Fruit fly (Drosophila melanogaster) whole organism, pupa: Measurements from ENCODE around the gene mAChR-C.

Experiments
- CG10348 ChIP-seq: fragments of 200-800 bp; sonication (Bioruptor generic); IDR thresholded peaks from 2 replicates; pipeline ENCODE4 v1.3.6; 2022; ENCODE audit warnings: missing biosample characterization, missing genetic modification characterization
- CG12605 ChIP-seq: fragments of 200-800 bp; sonication (Bioruptor generic); IDR thresholded peaks from 2 replicates; pipeline ENCODE4 v1.3.6; 2022; ENCODE audit warnings: missing biosample characterization, missing genetic modification characterization
- CG13204 ChIP-seq: fragments of 200-800 bp; sonication (Bioruptor generic); optimal IDR thresholded peaks from 2 replicates; lab custom pipeline; 2018; ENCODE audit warnings: missing biosample characterization, mild to moderate bottlenecking, missing genetic modification characterization, moderate library complexity
- CG14655 ChIP-seq: fragments of 200-800 bp; sonication (Bioruptor generic); optimal IDR thresholded peaks from 3 replicates; lab custom pipeline; 2017; ENCODE audit warnings: mild to moderate bottlenecking, missing biosample characterization, missing genetic modification reagents, missing genetic modification characterization
- CG15710 ChIP-seq: fragments of 200-800 bp; sonication (Bioruptor generic); optimal IDR thresholded peaks from 2 replicates; lab custom pipeline; 2018; ENCODE audit warnings: missing biosample characterization, mild to moderate bottlenecking, missing genetic modification characterization, moderate library complexity
- CG17806 ChIP-seq: fragments of 200-800 bp; sonication (Bioruptor generic); optimal IDR thresholded peaks from 2 replicates; lab custom pipeline; 2018; ENCODE audit warnings: missing biosample characterization, mild to moderate bottlenecking, missing genetic modification characterization, moderate library complexity
- CG32121 ChIP-seq: fragments of 200-800 bp; sonication (Bioruptor generic); IDR thresholded peaks from 2 replicates; pipeline ENCODE4 v1.3.6; 2022; ENCODE audit warnings: missing biosample characterization, missing genetic modification characterization
- CG34367 ChIP-seq: fragments of 200-800 bp; sonication (Bioruptor generic); optimal IDR thresholded peaks from 2 replicates; lab custom pipeline; 2018; ENCODE audit warnings: missing biosample characterization, mild to moderate bottlenecking, missing genetic modification characterization
- CG4496 ChIP-seq: fragments of 200-800 bp; sonication (Bioruptor generic); IDR thresholded peaks from 3 replicates; pipeline ENCODE4 v1.3.6; 2022; ENCODE audit warnings: missing biosample characterization, missing genetic modification characterization
- CG8159 ChIP-seq: fragments of 200-800 bp; sonication (Bioruptor generic); optimal IDR thresholded peaks from 3 replicates; lab custom pipeline; 2018; ENCODE audit warnings: missing biosample characterization, mild to moderate bottlenecking, missing genetic modification characterization, moderate library complexity
- CG8301 ChIP-seq: fragments of 200-800 bp; sonication (Bioruptor generic); optimal IDR thresholded peaks from 2 replicates; lab custom pipeline; 2018; ENCODE audit warnings: missing biosample characterization, mild to moderate bottlenecking, missing genetic modification characterization
- CG9948 ChIP-seq: fragments of 200-800 bp; sonication (Bioruptor generic); optimal IDR thresholded peaks from 2 replicates; lab custom pipeline; 2018; ENCODE audit warnings: missing biosample characterization, mild to moderate bottlenecking, missing genetic modification characterization, moderate library complexity
- D1 ChIP-seq: fragments of 200-800 bp; sonication (Bioruptor generic); optimal IDR thresholded peaks from 2 replicates; lab custom pipeline; 2018; ENCODE audit warnings: missing biosample characterization, mild to moderate bottlenecking, missing genetic modification characterization, moderate library complexity
- EcR ChIP-seq: fragments of 200-800 bp; sonication (Bioruptor generic); optimal IDR thresholded peaks from 3 replicates; lab custom pipeline; 2019; ENCODE audit warnings: missing biosample characterization, missing genetic modification characterization, mild to moderate bottlenecking, moderate library complexity, missing genetic modification reagents
- Ets98B ChIP-seq: fragments of 200-800 bp; sonication (Bioruptor generic); IDR thresholded peaks from 2 replicates; pipeline ENCODE4 v1.3.6; 2022; ENCODE audit warnings: missing biosample characterization, missing genetic modification characterization
- Pif1A ChIP-seq: fragments of 200-800 bp; sonication (Bioruptor generic); optimal IDR thresholded peaks from 3 replicates; lab custom pipeline; 2016; ENCODE audit warnings: missing biosample characterization, missing genetic modification characterization
- Pif1B ChIP-seq: fragments of 200-800 bp; sonication (Bioruptor generic); optimal IDR thresholded peaks from 3 replicates; lab custom pipeline; 2016; ENCODE audit warnings: missing biosample characterization, missing genetic modification characterization
- Snoo ChIP-seq: fragments of 200-800 bp; sonication (Bioruptor generic); optimal IDR thresholded peaks from 3 replicates; lab custom pipeline; 2017; ENCODE audit warnings: missing biosample characterization, mild to moderate bottlenecking, missing genetic modification characterization, inconsistent platforms
- fd96Ca ChIP-seq: fragments of 200-800 bp; sonication (Bioruptor generic); IDR thresholded peaks from 3 replicates; pipeline ENCODE4 v1.3.6; 2022; ENCODE audit warnings: missing biosample characterization, missing genetic modification characterization
- gl ChIP-seq: fragments of 200-800 bp; sonication (Bioruptor generic); optimal IDR thresholded peaks from 2 replicates; lab custom pipeline; 2018; ENCODE audit warnings: missing biosample characterization, mild to moderate bottlenecking, missing genetic modification characterization
- rn ChIP-seq: fragments of 200-800 bp; sonication (Bioruptor generic); IDR thresholded peaks from 2 replicates; pipeline ENCODE4 v1.3.6; 2022; ENCODE audit warnings: missing biosample characterization, missing genetic modification characterization

Gene mAChR-C

dm6 chrX:6865039-6865438 is 32.6 kb upstream of the mAChR-C start:
- TF ChIP-seq CG9948 (tag; lab: Kevin White, UChicago) (no peak), CG15710 (tag; lab: Kevin White, UChicago) (no peak), gl (tag; lab: Kevin White, UChicago) (no peak), CG32121 (GFP tag; lab: Robert Waterston, UW) (no peak), CG14655 (GFP tag; lab: Kevin White, UChicago) (no peak), D1 (tag; lab: Kevin White, UChicago) (no peak), CG8301 (no peak), fd96Ca (GFP tag; lab: Robert Waterston, UW) (no peak), CG10348 (GFP tag; lab: Robert Waterston, UW) (no peak), CG34367 (no peak)

dm6 chrX:6863289-6863938 is 30.9 kb upstream of the mAChR-C start, which contains the start of gene CG43736:
TSS of gene CG43736 (plus strand) at chrX:6863888.
- TF ChIP-seq CG12605, result peak; percentile 77; the same call in 1 of the 2 replicates
- TF ChIP-seq CG32121 (GFP tag; lab: Robert Waterston, UW), result peak; percentile 91
- TF ChIP-seq CG13204, result peak; percentile 83
- no peak for TF ChIP-seq fd96Ca (GFP tag; lab: Robert Waterston, UW)
- TF ChIP-seq CG34367, result peak; percentile 95
- TF ChIP-seq Ets98B (GFP tag; lab: Robert Waterston, UW), result peak; percentile 79
- TF ChIP-seq CG17806 (tag; lab: Kevin White, UChicago), result peak; percentile 96
- TF ChIP-seq rn (GFP tag; lab: Robert Waterston, UW), result peak; percentile 89
- TF ChIP-seq CG9948 (tag; lab: Kevin White, UChicago), result peak; percentile 99
- peak; percentile 98 for TF ChIP-seq CG8301
- peak; percentile 91 for TF ChIP-seq D1 (tag; lab: Kevin White, UChicago)
- TF ChIP-seq CG14655 (GFP tag; lab: Kevin White, UChicago), result peak; percentile 99
- peak; percentile 92 for TF ChIP-seq CG4496 (GFP tag; lab: Robert Waterston, UW)
- TF ChIP-seq Pif1B (GFP tag; lab: Kevin White, UChicago), result peak; percentile 90
- TF ChIP-seq Pif1A, result peak; percentile 93
- TF ChIP-seq gl (tag; lab: Kevin White, UChicago), result peak; percentile 85
- peak; percentile 97 for TF ChIP-seq CG8159
- TF ChIP-seq Snoo, result peak; percentile 89
- TF ChIP-seq EcR, result no peak
- peak; percentile 86 for TF ChIP-seq CG10348 (GFP tag; lab: Robert Waterston, UW)
- TF ChIP-seq CG15710 (tag; lab: Kevin White, UChicago), result peak; percentile 96
- TF ChIP-seq, all 21 proteins: peak for 19

- TF ChIP-seq Snoo (no peak), CG14655 (GFP tag; lab: Kevin White, UChicago) (no peak), fd96Ca (GFP tag; lab: Robert Waterston, UW) (peak; percentile 68; the same call in 2 of the 3 replicates), EcR (peak; percentile 50), Ets98B (GFP tag; lab: Robert Waterston, UW) (no peak), gl (tag; lab: Kevin White, UChicago) (no peak), CG17806 (tag; lab: Kevin White, UChicago) (no peak), CG8159 (no peak), CG9948 (tag; lab: Kevin White, UChicago) (no peak), D1 (tag; lab: Kevin White, UChicago) (no peak), CG13204 (no peak)
- TF ChIP-seq, all 21 proteins: peak for 2
Observed at dm6 chrX:6862521-6863288, 30.2 kb upstream of the mAChR-C start.

dm6 chrX:6861523-6862077 is 29.1 kb upstream of the mAChR-C start:
- TF ChIP-seq Ets98B (GFP tag; lab: Robert Waterston, UW), result peak; percentile 86
- TF ChIP-seq fd96Ca (GFP tag; lab: Robert Waterston, UW), result peak; percentile 93
- TF ChIP-seq EcR, result peak; percentile 76
- peak; percentile 81 for TF ChIP-seq CG8159
- TF ChIP-seq CG34367, result peak; percentile 47
- TF ChIP-seq Pif1A, result peak; percentile 78
- TF ChIP-seq CG13204, result peak; percentile 94
- TF ChIP-seq CG9948 (tag; lab: Kevin White, UChicago), result peak; percentile 67
- TF ChIP-seq Snoo, result peak; percentile 69
- peak; percentile 79 for TF ChIP-seq CG8301
- no peak for TF ChIP-seq D1 (tag; lab: Kevin White, UChicago)
- TF ChIP-seq CG15710 (tag; lab: Kevin White, UChicago), result peak; percentile 79
- TF ChIP-seq CG14655 (GFP tag; lab: Kevin White, UChicago), result peak; percentile 87
- peak; percentile 85 for TF ChIP-seq CG32121 (GFP tag; lab: Robert Waterston, UW)
- TF ChIP-seq CG12605, result peak; percentile 63; the same call in 1 of the 2 replicates
- TF ChIP-seq rn (GFP tag; lab: Robert Waterston, UW), result peak; percentile 70
- peak; percentile 70 for TF ChIP-seq CG17806 (tag; lab: Kevin White, UChicago)
- peak; percentile 75 for TF ChIP-seq Pif1B (GFP tag; lab: Kevin White, UChicago)
- TF ChIP-seq gl (tag; lab: Kevin White, UChicago), result peak; percentile 55
- TF ChIP-seq CG10348 (GFP tag; lab: Robert Waterston, UW), result no peak
- peak; percentile 92 for TF ChIP-seq CG4496 (GFP tag; lab: Robert Waterston, UW)
